Fruit fly (Drosophila melanogaster) whole organism, embryonic: ENCODE data around the gene Atu.
A peak's percentile ranks its signal among the peaks of the same experiment; 100 is the strongest.

Source experiments
- CG10267 ChIP-seq: fragments of 200-800 bp; sonication (Bioruptor generic); optimal IDR thresholded peaks from 2 replicates; lab custom pipeline; 2018; ENCODE audit warnings: missing biosample characterization, mild to moderate bottlenecking, missing genetic modification characterization, moderate library complexity
- CG10321 ChIP-seq: fragments of 200-800 bp; sonication (Bioruptor generic); IDR thresholded peaks from 2 replicates; pipeline ENCODE4 v1.3.6; 2022; ENCODE audit warnings: missing biosample characterization, missing genetic modification characterization
- CG11456 ChIP-seq: fragments of 200-800 bp; sonication (Bioruptor generic); IDR thresholded peaks from 3 replicates; pipeline ENCODE4 v1.3.6; 2022; ENCODE audit warnings: missing biosample characterization, missing genetic modification characterization
- CG11560 ChIP-seq: fragments of 200-800 bp; sonication (Bioruptor generic); IDR thresholded peaks from 3 replicates; pipeline ENCODE4 v1.3.6; 2022; ENCODE audit warnings: missing biosample characterization, missing genetic modification characterization
- CG11695 ChIP-seq: fragments of 200-800 bp; sonication (Bioruptor generic); IDR thresholded peaks from 3 replicates; pipeline ENCODE4 v1.3.6; 2022; ENCODE audit warnings: missing biosample characterization, missing genetic modification characterization
- CG13775 ChIP-seq: fragments of 200-800 bp; sonication (Bioruptor generic); optimal IDR thresholded peaks from 3 replicates; lab custom pipeline; 2017; ENCODE audit warnings: missing biosample characterization, mild to moderate bottlenecking, missing genetic modification characterization
- CG16863 ChIP-seq: fragments of 200-800 bp; sonication (Bioruptor generic); optimal IDR thresholded peaks from 3 replicates; lab custom pipeline; 2016; ENCODE audit warnings: missing biosample characterization, missing genetic modification characterization
- CG17912 ChIP-seq: fragments of 200-800 bp; sonication (Bioruptor generic); optimal IDR thresholded peaks from 2 replicates; lab custom pipeline; 2018; ENCODE audit warnings: missing biosample characterization, mild to moderate bottlenecking, missing genetic modification characterization
- CG18011 ChIP-seq: fragments of 200-800 bp; sonication (Bioruptor generic); optimal IDR thresholded peaks from 2 replicates; lab custom pipeline; 2017; ENCODE audit warnings: missing biosample characterization, missing genetic modification characterization, mild to moderate bottlenecking, moderate library complexity, missing genotype
- CG18599 ChIP-seq: fragments of 200-800 bp; sonication (Bioruptor generic); optimal IDR thresholded peaks from 3 replicates; lab custom pipeline; 2017; ENCODE audit warnings: missing biosample characterization, missing genetic modification characterization, mild to moderate bottlenecking, moderate library complexity, missing genetic modification reagents
- CG34376 ChIP-seq: fragments of 200-800 bp; sonication (Bioruptor generic); optimal IDR thresholded peaks from 2 replicates; lab custom pipeline; 2018; ENCODE audit warnings: missing biosample characterization, mild to moderate bottlenecking, missing genetic modification characterization
- CG4404 ChIP-seq: fragments of 200-800 bp; sonication (Bioruptor generic); IDR thresholded peaks from 2 replicates; pipeline ENCODE4 v1.3.6; 2022; ENCODE audit warnings: missing biosample characterization, missing genetic modification characterization
- CG4820 ChIP-seq: fragments of 200-800 bp; sonication (Bioruptor generic); optimal IDR thresholded peaks from 3 replicates; lab custom pipeline; 2016; ENCODE audit warnings: missing biosample characterization, missing genetic modification characterization
- CG9609 ChIP-seq: fragments of 200-800 bp; sonication (Bioruptor generic); optimal IDR thresholded peaks from 3 replicates; lab custom pipeline; 2016; ENCODE audit warnings: missing biosample characterization, missing genetic modification characterization
- CrebB ChIP-seq: fragments of 200-800 bp; sonication (Bioruptor generic); optimal IDR thresholded peaks from 3 replicates; lab custom pipeline; 2018; ENCODE audit warnings: missing biosample characterization, mild to moderate bottlenecking, missing genetic modification characterization
- Dip2 ChIP-seq: fragments of 200-800 bp; sonication (Bioruptor generic); IDR thresholded peaks from 2 replicates; pipeline ENCODE4 v1.3.6; 2022; ENCODE audit warnings: missing biosample characterization, missing genetic modification characterization
- Dip3 ChIP-seq: fragments of 200-800 bp; sonication (Bioruptor generic); optimal IDR thresholded peaks from 3 replicates; lab custom pipeline; 2016; ENCODE audit warnings: missing biosample characterization, missing genetic modification characterization
- Doc2 ChIP-seq: fragments of 200-800 bp; sonication (Bioruptor generic); IDR thresholded peaks from 2 replicates; pipeline ENCODE4 v1.3.6; 2022; ENCODE audit warnings: missing biosample characterization, missing genetic modification characterization
- E2f1 ChIP-seq: fragments of 200-800 bp; sonication (Bioruptor generic); IDR thresholded peaks from 2 replicates; pipeline ENCODE4 v1.3.6; 2022; ENCODE audit warnings: missing biosample characterization, missing genetic modification characterization
- ERR ChIP-seq: fragments of 200-800 bp; sonication (Bioruptor generic); optimal IDR thresholded peaks from 2 replicates; lab custom pipeline; 2016; ENCODE audit warnings: missing biosample characterization, missing genetic modification characterization
- Eip74EF ChIP-seq, 2 experiments: fragments of 200-800 bp in 1 of 2; fragments of >200 bp in 1 of 2; sonication (Bioruptor generic) in 1 of 2; optimal IDR thresholded peaks; 2 replicates each; lab custom pipeline; 2017 to 2019; ENCODE audit warnings: missing biosample characterization in 2 of 2, missing genetic modification characterization in 2 of 2, mild to moderate bottlenecking in 1 of 2, moderate library complexity in 1 of 2
- GATAe ChIP-seq: fragments of 200-800 bp; sonication (Bioruptor generic); conservative IDR thresholded peaks from 2 replicates; pipeline ENCODE4 v1.3.6; 2022; ENCODE audit warnings: missing biosample characterization, missing genetic modification characterization
- H2.0 ChIP-seq: fragments of 200-800 bp; sonication (Bioruptor generic); IDR thresholded peaks from 2 replicates; pipeline ENCODE4 v1.3.6; 2022; ENCODE audit warnings: missing biosample characterization, missing genetic modification characterization
- HLH3B ChIP-seq: fragments of 200-800 bp; sonication (Bioruptor generic); IDR thresholded peaks from 2 replicates; pipeline ENCODE4 v1.3.6; 2022; ENCODE audit warnings: missing biosample characterization, missing genetic modification characterization
- Nf-YA ChIP-seq: fragments of 200-800 bp; sonication (Bioruptor generic); IDR thresholded peaks from 2 replicates; pipeline ENCODE4 v1.3.6; 2022; ENCODE audit warnings: missing biosample characterization, missing genetic modification characterization
- Sin3A ChIP-seq: fragments of >200 bp; optimal IDR thresholded peaks from 2 replicates; lab custom pipeline; 2018
- Sry-β ChIP-seq: fragments of 200-800 bp; sonication (Bioruptor generic); optimal IDR thresholded peaks from 2 replicates; lab custom pipeline; 2018; ENCODE audit warnings: missing biosample characterization, mild to moderate bottlenecking, missing genetic modification characterization, moderate library complexity
- Stat92E ChIP-seq, 3 experiments: fragments of >200 bp in 2 of 3; fragments of 200-800 bp in 1 of 3; sonication (Bioruptor generic) in 1 of 3; optimal IDR thresholded peaks; 2 replicates each; lab custom pipeline; 2017 to 2019; ENCODE audit warnings: missing biosample characterization in 3 of 3, missing genetic modification characterization in 3 of 3, mild to moderate bottlenecking in 1 of 3, moderate library complexity in 1 of 3
- Xrp1 ChIP-seq: fragments of 200-800 bp; sonication (Bioruptor generic); IDR thresholded peaks from 2 replicates; pipeline ENCODE4 v1.3.6; 2022; ENCODE audit warnings: missing biosample characterization, missing genetic modification characterization
- ase ChIP-seq: fragments of 200-800 bp; sonication (Bioruptor generic); IDR thresholded peaks from 3 replicates; pipeline ENCODE4 v1.3.6; 2022; ENCODE audit warnings: missing biosample characterization, missing genetic modification characterization
- btn ChIP-seq: fragments of 200-800 bp; sonication (Bioruptor generic); optimal IDR thresholded peaks from 2 replicates; lab custom pipeline; 2016; ENCODE audit warnings: missing biosample characterization, missing genetic modification characterization
- cato ChIP-seq: fragments of 200-800 bp; sonication (Bioruptor generic); optimal IDR thresholded peaks from 2 replicates; lab custom pipeline; 2016; ENCODE audit warnings: missing biosample characterization, missing genetic modification characterization, borderline replicate concordance
- dimm ChIP-seq: fragments of 200-800 bp; sonication (Bioruptor generic); IDR thresholded peaks from 2 replicates; pipeline ENCODE4 v1.3.6; 2022; ENCODE audit warnings: missing biosample characterization, missing genetic modification characterization
- disco-r ChIP-seq: fragments of 200-800 bp; sonication (Bioruptor generic); optimal IDR thresholded peaks from 2 replicates; lab custom pipeline; 2016; ENCODE audit warnings: missing biosample characterization, missing genetic modification characterization
- dmrt11E ChIP-seq: fragments of 200-800 bp; sonication (Bioruptor generic); optimal IDR thresholded peaks from 3 replicates; lab custom pipeline; 2018; ENCODE audit warnings: missing biosample characterization, mild to moderate bottlenecking, missing genetic modification characterization, moderate library complexity
- eyg ChIP-seq: fragments of 200-800 bp; sonication (Bioruptor generic); optimal IDR thresholded peaks from 3 replicates; lab custom pipeline; 2016; ENCODE audit warnings: missing biosample characterization, missing genetic modification characterization
- fu2 ChIP-seq: fragments of 200-800 bp; sonication (Bioruptor generic); optimal IDR thresholded peaks from 2 replicates; lab custom pipeline; 2016; ENCODE audit warnings: missing biosample characterization, missing genetic modification characterization
- gem ChIP-seq: fragments of 200-800 bp; sonication (Bioruptor generic); optimal IDR thresholded peaks from 2 replicates; lab custom pipeline; 2019; ENCODE audit warnings: missing biosample characterization, mild to moderate bottlenecking, missing genetic modification characterization, moderate library complexity
- gro ChIP-seq: fragments of 200-800 bp; sonication (Bioruptor generic); optimal IDR thresholded peaks from 2 replicates; lab custom pipeline; 2016; ENCODE audit warnings: missing biosample characterization, missing genetic modification characterization
- lilli ChIP-seq: fragments of 200-800 bp; sonication (Bioruptor generic); optimal IDR thresholded peaks from 3 replicates; lab custom pipeline; 2016; ENCODE audit warnings: missing biosample characterization, missing genetic modification characterization
- nau ChIP-seq: fragments of 200-800 bp; sonication (Bioruptor generic); optimal IDR thresholded peaks from 3 replicates; lab custom pipeline; 2017; ENCODE audit warnings: missing biosample characterization, mild to moderate bottlenecking, missing genetic modification characterization, missing genetic modification reagents
- oc ChIP-seq: fragments of 200-800 bp; sonication (Bioruptor generic); optimal IDR thresholded peaks from 2 replicates; lab custom pipeline; 2018; ENCODE audit warnings: missing biosample characterization, mild to moderate bottlenecking, missing genetic modification characterization, moderate library complexity
- repo ChIP-seq: fragments of 200-800 bp; sonication (Bioruptor generic); optimal IDR thresholded peaks from 2 replicates; lab custom pipeline; 2016; ENCODE audit warnings: missing biosample characterization, missing genetic modification characterization
- row ChIP-seq: fragments of 200-800 bp; sonication (Bioruptor generic); IDR thresholded peaks from 3 replicates; pipeline ENCODE4 v1.3.6; 2022; ENCODE audit warnings: missing biosample characterization, missing genetic modification characterization
- sens-2 ChIP-seq: fragments of 200-800 bp; sonication (Bioruptor generic); IDR thresholded peaks from 2 replicates; pipeline ENCODE4 v1.3.6; 2022; ENCODE audit warnings: missing biosample characterization, missing genetic modification characterization
- sisA ChIP-seq: fragments of 200-800 bp; sonication (Bioruptor generic); IDR thresholded peaks from 2 replicates; pipeline ENCODE4 v1.3.6; 2022; ENCODE audit warnings: missing biosample characterization, missing genetic modification characterization
- tll ChIP-seq, 2 experiments: fragments of 200-800 bp in 1 of 2; fragments of >200 bp in 1 of 2; sonication (Bioruptor generic) in 1 of 2; optimal IDR thresholded peaks; 2 replicates each; lab custom pipeline; 2017 to 2019; ENCODE audit warnings: missing biosample characterization in 2 of 2, missing genetic modification characterization in 2 of 2, mild to moderate bottlenecking in 1 of 2, moderate library complexity in 1 of 2
- tna ChIP-seq: fragments of 200-800 bp; sonication (Bioruptor generic); IDR thresholded peaks from 2 replicates; pipeline ENCODE4 v1.3.6; 2022; ENCODE audit warnings: missing biosample characterization, missing genetic modification characterization; ENCODE audit not compliant: partially characterized antibody
- trh ChIP-seq: fragments of 200-800 bp; sonication (Bioruptor generic); optimal IDR thresholded peaks from 2 replicates; lab custom pipeline; 2016; ENCODE audit warnings: missing biosample characterization, missing genetic modification characterization
- vnd ChIP-seq: fragments of 200-800 bp; sonication (Bioruptor generic); IDR thresholded peaks from 3 replicates; pipeline ENCODE4 v1.3.6; 2022; ENCODE audit warnings: missing biosample characterization, missing genetic modification characterization; ENCODE audit not compliant: partially characterized antibody
- wdn ChIP-seq: fragments of 200-800 bp; sonication (Bioruptor generic); IDR thresholded peaks from 2 replicates; pipeline ENCODE4 v1.3.6; 2022; ENCODE audit warnings: missing biosample characterization, missing genetic modification characterization

Gene Atu

DNA sequence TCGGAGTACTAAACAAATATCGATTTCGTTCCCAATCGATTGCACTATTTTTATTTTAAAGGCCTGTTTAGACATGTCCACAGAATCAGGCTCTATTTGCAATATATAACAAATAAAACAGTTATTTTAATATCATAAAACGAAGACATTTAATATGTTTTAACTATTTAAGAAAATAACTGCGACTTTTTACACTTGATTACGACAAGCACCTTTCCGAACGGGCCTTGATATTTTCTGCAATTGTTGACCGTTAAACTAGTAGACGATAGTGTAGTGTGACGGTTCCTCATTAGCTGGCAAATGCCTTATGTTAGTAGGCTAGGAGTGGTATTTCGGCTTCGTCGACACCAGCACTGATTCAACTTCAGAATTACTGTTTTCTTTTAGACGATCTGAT, 44.6 kb upstream of the Atu start, which contains the start of the genes CG2931 and Rheb (continued):
- TF ChIP-seq CG11695: 0 out of 3 replicates have a peak, but pooled peaks have one; percentile 21
- peak; percentile 94 for TF ChIP-seq row (GFP tag; lab: Robert Waterston, UW)
- no peak for TF ChIP-seq CG4404
- no peak for TF ChIP-seq cato
- TF ChIP-seq tll (GFP tag; optimal IDR thresholded peaks at IDR 0.05; lab: Kevin White, UChicago): no peak
- TF ChIP-seq Sin3A: peak; percentile 71
- TF ChIP-seq dimm (GFP tag; lab: Robert Waterston, UW): no peak
- peak; percentile 6 for TF ChIP-seq nau
- TF ChIP-seq gem: peak; percentile 84
- TF ChIP-seq Doc2 (GFP tag; lab: Robert Waterston, UW): no peak
- TF ChIP-seq fu2 (GFP tag; lab: Kevin White, UChicago): peak; percentile 26
- TF ChIP-seq oc: no peak
- 0 out of 3 replicates have a peak, but pooled peaks have one; percentile 28 for TF ChIP-seq CG11456 (GFP tag; lab: Robert Waterston, UW)
- peak; percentile 53 for TF ChIP-seq Dip3 (GFP tag; lab: Kevin White, UChicago)
- TF ChIP-seq Dip2 (GFP tag; lab: Robert Waterston, UW): no peak
- TF ChIP-seq lilli (GFP tag; lab: Kevin White, UChicago): peak; percentile 87
- no peak for TF ChIP-seq CG34376 (GFP tag; lab: Kevin White, UChicago)
- peak; percentile 49; the same call in 1 of the 2 replicates for TF ChIP-seq H2.0 (GFP tag; lab: Robert Waterston, UW)
- TF ChIP-seq CrebB (tag; lab: Kevin White, UChicago): peak; percentile 14
- TF ChIP-seq CG10321 (GFP tag; lab: Robert Waterston, UW): no peak
- no peak for TF ChIP-seq Eip74EF (GFP tag; optimal IDR thresholded peaks at IDR 0.05; lab: Kevin White, UChicago)
- peak; percentile 81 for TF ChIP-seq Xrp1 (GFP tag; lab: Robert Waterston, UW)
- TF ChIP-seq E2f1 (GFP tag; lab: Robert Waterston, UW): peak; percentile 55; the same call in 1 of the 2 replicates
- no peak for TF ChIP-seq CG9609
- no peak for TF ChIP-seq sens-2 (GFP tag; lab: Robert Waterston, UW)
- no peak for TF ChIP-seq CG11560
- peak; percentile 1 for TF ChIP-seq trh (GFP tag; lab: Kevin White, UChicago)
- peak; percentile 64 for TF ChIP-seq dmrt11E (tag; lab: Kevin White, UChicago)
- peak; percentile 74 for TF ChIP-seq vnd
- peak; percentile 70 for TF ChIP-seq CG13775 (GFP tag; lab: Kevin White, UChicago)
- TF ChIP-seq CG18599 (GFP tag; lab: Kevin White, UChicago): peak; percentile 37
- peak; percentile 50 for TF ChIP-seq CG18011 (GFP tag; lab: Kevin White, UChicago)
- peak; percentile 61 for TF ChIP-seq CG4820 (GFP tag; lab: Kevin White, UChicago)
- TF ChIP-seq ERR (GFP tag; lab: Kevin White, UChicago): peak; percentile 24
- TF ChIP-seq Nf-YA (GFP tag; lab: Robert Waterston, UW): no peak
- no peak for TF ChIP-seq repo (GFP tag; lab: Kevin White, UChicago)
- 0 out of 2 replicates have a peak, but pooled peaks have one; percentile 35 for TF ChIP-seq HLH3B (GFP tag; lab: Robert Waterston, UW)
- TF ChIP-seq gro: peak; percentile 44
- peak; percentile 32 for TF ChIP-seq Sry-β (GFP tag; lab: Kevin White, UChicago)
- TF ChIP-seq CG17912 (GFP tag; lab: Kevin White, UChicago): no peak
- no peak for TF ChIP-seq Stat92E (GFP tag; optimal IDR thresholded peaks at IDR 0.05; lab: Kevin White, UChicago)
- no peak for TF ChIP-seq wdn
- peak; percentile 47; the same call in 2 of the 3 replicates for TF ChIP-seq ase (GFP tag; lab: Robert Waterston, UW)
- no peak for TF ChIP-seq GATAe (GFP tag; lab: Robert Waterston, UW)
- TF ChIP-seq CG16863 (GFP tag; lab: Kevin White, UChicago): peak; percentile 30
- peak; percentile 69 for TF ChIP-seq sisA (GFP tag; lab: Robert Waterston, UW)
- TF ChIP-seq disco-r: no peak
- TF ChIP-seq tna (GFP tag; lab: Robert Waterston, UW): peak; percentile 64
- TF ChIP-seq btn (GFP tag; lab: Kevin White, UChicago): no peak
- TF ChIP-seq eyg (GFP tag; lab: Kevin White, UChicago): no peak
- TF ChIP-seq CG10267 (tag; lab: Kevin White, UChicago): peak; percentile 80
